Worm (Caenorhabditis elegans): Measurements from ENCODE around the gene F16B4.4.

F16B4.4 gene

ce11 chrV:1621494-1621893 is 27.7 kb downstream of the F16B4.4 start, which contains the start of gene nhr-117:
Gene nhr-117 (minus strand): TSS chrV:1621520.
- TF ChIP-seq ceh-90 (tag; optimal IDR thresholded peaks at IDR 0.05) (no peak), Y116A8C.19 (tag; optimal IDR thresholded peaks at IDR 0.05; ENCODE audit: borderline replicate concordance) (no peak), skn-1 (tag; optimal IDR thresholded peaks at IDR 0.05) (peak; percentile 40), pax-3 (tag; optimal IDR thresholded peaks at IDR 0.05) (no peak), nhr-20 (tag; optimal IDR thresholded peaks at IDR 0.05) (peak; percentile 2), nhr-71 (tag; optimal IDR thresholded peaks at IDR 0.05) (peak; percentile 27), egl-27 (tag; optimal IDR thresholded peaks at IDR 0.05) (no peak), nhr-76 (tag; optimal IDR thresholded peaks at IDR 0.05) (no peak), blmp-1 (tag; optimal IDR thresholded peaks at IDR 0.05) (no peak), C34B4.2 (tag; optimal IDR thresholded peaks at IDR 0.05) (no peak), fos-1 (tag; optimal IDR thresholded peaks at IDR 0.05) (no peak), ztf-11 (tag; optimal IDR thresholded peaks at IDR 0.05) (no peak), zip-4 (GFP tag; optimal IDR thresholded peaks at IDR 0.05) (peak; percentile 67), nhr-85 (tag) (no peak), lin-14 (GFP tag; optimal IDR thresholded peaks at IDR 0.05) (no peak), fkh-8 (tag; optimal IDR thresholded peaks at IDR 0.05) (no peak), nhr-84 (tag; optimal IDR thresholded peaks at IDR 0.05) (no peak), irx-1 (tag; optimal IDR thresholded peaks at IDR 0.05) (no peak), isw-1 (GFP tag; IDR thresholded peaks at IDR 0.05) (no peak), pqm-1 (tag; optimal IDR thresholded peaks at IDR 0.05) (no peak), nhr-47 (tag; optimal IDR thresholded peaks at IDR 0.05) (no peak), elt-2 (tag; optimal IDR thresholded peaks at IDR 0.05) (no peak), ceh-88 (GFP tag; IDR thresholded peaks at IDR 0.05) (no peak), lin-35 (GFP tag; optimal IDR thresholded peaks at IDR 0.05) (peak in 1 of 2 experiments; percentile 14), snu-23 (GFP tag; optimal IDR thresholded peaks at IDR 0.05) (no peak), aly-2 (tag; optimal IDR thresholded peaks at IDR 0.05) (no peak), lsy-2 (tag; optimal IDR thresholded peaks at IDR 0.05) (peak in 1 of 2 experiments; percentile 1), nhr-19 (GFP tag; conservative IDR thresholded peaks at IDR 0.05) (no peak), unc-98 (GFP tag; IDR thresholded peaks at IDR 0.05) (no peak), efl-1 (optimal IDR thresholded peaks at IDR 0.05) (no peak), efl-1 (GFP tag; optimal IDR thresholded peaks at IDR 0.05 in 1 of 2) (peak in 1 of 2 experiments; percentile 81), fkh-10 (GFP tag; optimal IDR thresholded peaks at IDR 0.05) (no peak), ets-5 (GFP tag; IDR thresholded peaks at IDR 0.05) (no peak)

ce11 chrV:1623429-1623828 is 29.6 kb downstream of the F16B4.4 start:
- TF ChIP-seq fkh-8 (tag; optimal IDR thresholded peaks at IDR 0.05): no peak
- no peak for TF ChIP-seq mef-2 (tag; optimal IDR thresholded peaks at IDR 0.05)
- TF ChIP-seq tlp-1 (tag; optimal IDR thresholded peaks at IDR 0.05): no peak
- TF ChIP-seq hlh-4 (tag; optimal IDR thresholded peaks at IDR 0.05): no peak
- no peak for TF ChIP-seq mab-9 (GFP tag; IDR thresholded peaks at IDR 0.05)
- no peak for TF ChIP-seq lin-15B (tag; optimal IDR thresholded peaks at IDR 0.05)
- no peak for TF ChIP-seq unc-130 (tag; optimal IDR thresholded peaks at IDR 0.05)
- TF ChIP-seq lir-3 (tag; optimal IDR thresholded peaks at IDR 0.05; ENCODE audit: poor library complexity): no peak
- TF ChIP-seq nhr-76 (tag; optimal IDR thresholded peaks at IDR 0.05): no peak
- TF ChIP-seq aly-2 (tag; optimal IDR thresholded peaks at IDR 0.05): no peak
- no peak for TF ChIP-seq egl-13 (tag; optimal IDR thresholded peaks at IDR 0.05)
- no peak for TF ChIP-seq lin-35 (GFP tag; optimal IDR thresholded peaks at IDR 0.05)

- TF ChIP-seq nhr-71 (tag; optimal IDR thresholded peaks at IDR 0.05): no peak
- no peak for TF ChIP-seq alr-1 (tag; optimal IDR thresholded peaks at IDR 0.05; ENCODE audit: borderline replicate concordance)
- TF ChIP-seq egl-27 (tag; optimal IDR thresholded peaks at IDR 0.05): no peak
- no peak for TF ChIP-seq ztf-11 (tag; optimal IDR thresholded peaks at IDR 0.05)
- no peak for TF ChIP-seq nhr-19 (GFP tag; conservative IDR thresholded peaks at IDR 0.05)
- no peak for TF ChIP-seq sptf-1 (tag; optimal IDR thresholded peaks at IDR 0.05)
- TF ChIP-seq nhr-77 (tag; optimal IDR thresholded peaks at IDR 0.05): no peak
- no peak for TF ChIP-seq C34B4.2 (tag; optimal IDR thresholded peaks at IDR 0.05)
- TF ChIP-seq nhr-237 (tag; optimal IDR thresholded peaks at IDR 0.05): no peak
- no peak for TF ChIP-seq xbp-1 (tag; optimal IDR thresholded peaks at IDR 0.05)
These were observed 30.5 kb downstream of the F16B4.4 start, which contains the start of gene nhr-110 for ce11 chrV:1624340-1624739. Gene nhr-110 (minus strand): TSS chrV:1624440.

Data from whole organism, L1 larva.